Fruit fly (Drosophila melanogaster) whole organism, wandering third instar larva: ENCODE results near the gene CG10333.

Source experiments
- fru ChIP-seq: fragments of 200-800 bp; sonication (Bioruptor generic); optimal IDR thresholded peaks from 3 replicates; lab custom pipeline; 2016; ENCODE audit warnings: missing biosample characterization, mild to moderate bottlenecking, missing genetic modification characterization
- usp ChIP-seq: fragments of >200 bp; optimal IDR thresholded peaks from 2 replicates; lab custom pipeline; 2017; ENCODE audit warnings: missing biosample characterization, missing genetic modification characterization

DNA sequence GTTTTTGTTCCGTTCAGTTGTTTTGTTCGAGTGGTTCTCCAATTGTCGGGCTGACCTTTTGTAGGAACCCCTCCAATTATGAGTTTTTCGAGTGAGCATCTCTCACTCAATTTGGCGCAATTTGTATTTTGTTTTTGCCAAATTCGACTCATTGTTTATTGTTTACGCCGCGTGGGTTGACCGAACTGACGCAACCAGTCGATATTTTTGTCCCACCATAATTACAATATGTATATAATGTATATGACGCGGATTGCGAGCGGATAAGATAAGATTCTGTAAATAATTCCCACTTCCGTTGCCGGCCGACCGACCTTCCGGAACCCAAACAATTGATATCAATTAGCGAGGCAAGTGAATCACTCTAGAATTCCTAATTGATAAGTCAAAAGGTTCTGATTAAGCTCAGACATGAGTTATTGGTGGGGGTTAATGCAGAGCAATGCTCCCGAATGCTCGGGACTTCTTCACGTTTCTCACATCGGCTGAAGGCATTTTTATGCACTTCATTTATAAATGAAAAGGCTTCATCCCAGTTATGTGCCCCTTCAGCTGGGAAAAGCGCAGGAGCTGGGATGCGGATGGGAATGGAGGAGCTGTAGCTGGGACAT, 24.1 kb downstream of the CG10333 start:
- TF ChIP-seq fru (GFP tag; lab: Kevin White, UChicago) (no peak), usp (GFP tag; lab: Kevin White, UChicago) (no peak)
